Fruit fly (Drosophila melanogaster) whole organism, adult: ENCODE results near the gene CG9519.

Experiments
- CG11617 ChIP-seq: fragments of 200-800 bp; sonication (Bioruptor generic); optimal IDR thresholded peaks from 2 replicates; lab custom pipeline; 2017; ENCODE audit warnings: mild to moderate bottlenecking, missing biosample characterization, missing genetic modification reagents, missing genetic modification characterization
- CG12768 ChIP-seq: fragments of 200-800 bp; sonication (Bioruptor generic); optimal IDR thresholded peaks from 2 replicates; lab custom pipeline; 2017; ENCODE audit warnings: missing biosample characterization, missing genetic modification characterization, mild to moderate bottlenecking, moderate library complexity, missing genetic modification reagents
- CG14711 ChIP-seq: fragments of 200-800 bp; sonication (Bioruptor generic); optimal IDR thresholded peaks from 2 replicates; lab custom pipeline; 2018; ENCODE audit warnings: missing biosample characterization, mild to moderate bottlenecking, missing genetic modification characterization, moderate library complexity
- CG1620 ChIP-seq: fragments of 200-800 bp; sonication (Bioruptor generic); optimal IDR thresholded peaks from 2 replicates; lab custom pipeline; 2016; ENCODE audit warnings: missing biosample characterization, missing genetic modification characterization
- CG33017 ChIP-seq: fragments of 200-800 bp; sonication (Bioruptor generic); optimal IDR thresholded peaks from 2 replicates; lab custom pipeline; 2018; ENCODE audit warnings: missing biosample characterization, mild to moderate bottlenecking, missing genetic modification characterization, moderate library complexity
- CG5204 ChIP-seq: fragments of 200-800 bp; sonication (Bioruptor generic); optimal IDR thresholded peaks from 2 replicates; lab custom pipeline; 2016; ENCODE audit warnings: missing biosample characterization, missing genetic modification characterization
- CG7045 ChIP-seq: fragments of 200-800 bp; sonication (Bioruptor generic); optimal IDR thresholded peaks from 2 replicates; lab custom pipeline; 2017; ENCODE audit warnings: missing biosample characterization, mild to moderate bottlenecking, missing genetic modification characterization
- CG7101 ChIP-seq: fragments of 200-800 bp; sonication (Bioruptor generic); optimal IDR thresholded peaks from 2 replicates; lab custom pipeline; 2018; ENCODE audit warnings: missing biosample characterization, mild to moderate bottlenecking, missing genetic modification characterization, moderate library complexity
- Clk ChIP-seq: fragments of 200-800 bp; sonication (Bioruptor generic); optimal IDR thresholded peaks from 2 replicates; lab custom pipeline; 2017; ENCODE audit warnings: missing biosample characterization, missing genetic modification characterization
- Crg-1 ChIP-seq: fragments of 200-800 bp; sonication (Bioruptor generic); optimal IDR thresholded peaks from 2 replicates; lab custom pipeline; 2016; ENCODE audit warnings: missing biosample characterization, missing genetic modification characterization
- Hr96 ChIP-seq: fragments of 200-800 bp; sonication (Bioruptor generic); optimal IDR thresholded peaks from 2 replicates; lab custom pipeline; 2016; ENCODE audit warnings: missing biosample characterization, missing genetic modification characterization
- Mnt ChIP-seq: fragments of 200-800 bp; sonication (Bioruptor generic); optimal IDR thresholded peaks from 2 replicates; lab custom pipeline; 2016; ENCODE audit warnings: missing biosample characterization, mild to moderate bottlenecking, missing genetic modification characterization
- bab1 ChIP-seq: fragments of 200-800 bp; sonication (Bioruptor generic); optimal IDR thresholded peaks from 3 replicates; lab custom pipeline; 2019; ENCODE audit warnings: missing biosample characterization, mild to moderate bottlenecking, missing genetic modification characterization, moderate library complexity
- cic ChIP-seq: fragments of 200-800 bp; sonication (Bioruptor generic); optimal IDR thresholded peaks from 2 replicates; lab custom pipeline; 2017; ENCODE audit warnings: missing biosample characterization, mild to moderate bottlenecking, missing genetic modification characterization, moderate library complexity
- cnc ChIP-seq, 2 experiments: fragments of >200 bp; optimal IDR thresholded peaks; 2 replicates each; lab custom pipeline; 2017
- kay ChIP-seq: fragments of 200-800 bp; sonication (Bioruptor generic); peaks from one replicate; lab custom pipeline; 2016; ENCODE audit warnings: missing biosample characterization, missing genetic modification characterization, borderline replicate concordance
- ovo ChIP-seq: fragments of 200-800 bp; sonication (Bioruptor generic); optimal IDR thresholded peaks from 2 replicates; lab custom pipeline; 2016; ENCODE audit warnings: missing biosample characterization, missing genetic modification characterization
- pad ChIP-seq: fragments of 200-800 bp; sonication (Bioruptor generic); optimal IDR thresholded peaks from 3 replicates; lab custom pipeline; 2017; ENCODE audit warnings: missing biosample characterization, missing genetic modification characterization, mild to moderate bottlenecking, moderate library complexity, missing genetic modification reagents
- tj ChIP-seq: fragments of 200-800 bp; sonication (Bioruptor generic); optimal IDR thresholded peaks from 3 replicates; lab custom pipeline; 2017; ENCODE audit warnings: missing biosample characterization, mild to moderate bottlenecking, missing genetic modification characterization, moderate library complexity
- toe ChIP-seq: fragments of 200-800 bp; sonication (Bioruptor generic); optimal IDR thresholded peaks from 2 replicates; lab custom pipeline; 2016; ENCODE audit warnings: missing biosample characterization, missing genetic modification characterization

The CG9519 gene

dm6 chrX:14827643-14828042, 28.5 kb downstream of the CG9519 start:
- no peak for TF ChIP-seq bab1 (GFP tag; lab: Kevin White, UChicago)
- TF ChIP-seq toe, result no peak
- TF ChIP-seq CG1620 (GFP tag; lab: Kevin White, UChicago), result no peak
- no peak for TF ChIP-seq CG7101 (tag; lab: Kevin White, UChicago)
- TF ChIP-seq CG33017 (tag; lab: Kevin White, UChicago), result no peak
- TF ChIP-seq Crg-1 (GFP tag; lab: Kevin White, UChicago), result no peak
- TF ChIP-seq tj (GFP tag; lab: Kevin White, UChicago), result no peak
- TF ChIP-seq CG5204, result no peak
- TF ChIP-seq CG12768, result no peak
- TF ChIP-seq CG7045 (GFP tag; lab: Kevin White, UChicago), result no peak
- no peak for TF ChIP-seq CG14711 (tag; lab: Kevin White, UChicago)
- TF ChIP-seq cic (GFP tag; lab: Kevin White, UChicago), result no peak
- TF ChIP-seq ovo (GFP tag; lab: Kevin White, UChicago), result no peak
- no peak for TF ChIP-seq kay (GFP tag; lab: Kevin White, UChicago)
- TF ChIP-seq Mnt (GFP tag; lab: Kevin White, UChicago), result no peak
- no peak for TF ChIP-seq CG11617 (GFP tag; lab: Kevin White, UChicago)
- no peak for TF ChIP-seq Hr96 (GFP tag; lab: Kevin White, UChicago)

- TF ChIP-seq CG11617 (GFP tag; lab: Kevin White, UChicago) (no peak), CG5204 (no peak), pad (GFP tag; lab: Kevin White, UChicago) (peak; percentile 16), cic (GFP tag; lab: Kevin White, UChicago) (peak; percentile 24), Mnt (GFP tag; lab: Kevin White, UChicago) (no peak), CG14711 (tag; lab: Kevin White, UChicago) (no peak), kay (GFP tag; lab: Kevin White, UChicago) (no peak), Hr96 (GFP tag; lab: Kevin White, UChicago) (no peak), tj (GFP tag; lab: Kevin White, UChicago) (peak; percentile 39), CG7101 (tag; lab: Kevin White, UChicago) (no peak), toe (no peak), CG1620 (GFP tag; lab: Kevin White, UChicago) (peak; percentile 42), Crg-1 (GFP tag; lab: Kevin White, UChicago) (no peak), cnc (optimal IDR thresholded peaks at IDR 0.05; lab: Kevin White, UChicago) (no peak), CG12768 (no peak), Clk (GFP tag; lab: Kevin White, UChicago) (no peak), CG33017 (tag; lab: Kevin White, UChicago) (no peak), CG7045 (GFP tag; lab: Kevin White, UChicago) (no peak), bab1 (GFP tag; lab: Kevin White, UChicago) (no peak), ovo (GFP tag; lab: Kevin White, UChicago) (peak; percentile 0)
These were observed 30.1 kb downstream of the CG9519 start, which contains the start of gene rut for dm6 chrX:14825922-14826617. rut (minus strand) TSS chrX:14826073.

- TF ChIP-seq bab1 (GFP tag; lab: Kevin White, UChicago), result no peak
- TF ChIP-seq CG11617 (GFP tag; lab: Kevin White, UChicago), result no peak
- no peak for TF ChIP-seq CG33017 (tag; lab: Kevin White, UChicago)
- TF ChIP-seq CG5204, result no peak
- TF ChIP-seq CG1620 (GFP tag; lab: Kevin White, UChicago), result no peak
- TF ChIP-seq CG7101 (tag; lab: Kevin White, UChicago), result no peak
- TF ChIP-seq CG14711 (tag; lab: Kevin White, UChicago), result no peak
- no peak for TF ChIP-seq CG7045 (GFP tag; lab: Kevin White, UChicago)
- no peak for TF ChIP-seq Hr96 (GFP tag; lab: Kevin White, UChicago)
- no peak for TF ChIP-seq pad (GFP tag; lab: Kevin White, UChicago)
- no peak for TF ChIP-seq Crg-1 (GFP tag; lab: Kevin White, UChicago)
- TF ChIP-seq ovo (GFP tag; lab: Kevin White, UChicago), result no peak
- TF ChIP-seq cic (GFP tag; lab: Kevin White, UChicago), result no peak
- TF ChIP-seq CG12768, result no peak
- no peak for TF ChIP-seq Clk (GFP tag; lab: Kevin White, UChicago)
These were observed 30.7 kb downstream of the CG9519 start for dm6 chrX:14825470-14825787.

- TF ChIP-seq Crg-1 (GFP tag; lab: Kevin White, UChicago), result no peak
- TF ChIP-seq CG11617 (GFP tag; lab: Kevin White, UChicago), result no peak
- no peak for TF ChIP-seq cic (GFP tag; lab: Kevin White, UChicago)
- no peak for TF ChIP-seq CG7101 (tag; lab: Kevin White, UChicago)
- no peak for TF ChIP-seq ovo (GFP tag; lab: Kevin White, UChicago)
- TF ChIP-seq kay (GFP tag; lab: Kevin White, UChicago), result no peak
- TF ChIP-seq cnc (optimal IDR thresholded peaks at IDR 0.05; lab: Kevin White, UChicago), result no peak
- no peak for TF ChIP-seq Mnt (GFP tag; lab: Kevin White, UChicago)
- no peak for TF ChIP-seq CG1620 (GFP tag; lab: Kevin White, UChicago)
- TF ChIP-seq CG14711 (tag; lab: Kevin White, UChicago), result no peak
- no peak for TF ChIP-seq CG7045 (GFP tag; lab: Kevin White, UChicago)
- TF ChIP-seq pad (GFP tag; lab: Kevin White, UChicago), result no peak
- TF ChIP-seq Hr96 (GFP tag; lab: Kevin White, UChicago), result no peak
- TF ChIP-seq tj (GFP tag; lab: Kevin White, UChicago), result no peak
- TF ChIP-seq Clk (GFP tag; lab: Kevin White, UChicago), result no peak
- TF ChIP-seq CG12768, result no peak
- TF ChIP-seq bab1 (GFP tag; lab: Kevin White, UChicago), result no peak
- no peak for TF ChIP-seq toe
- TF ChIP-seq CG33017 (tag; lab: Kevin White, UChicago), result no peak
These were observed 31.3 kb downstream of the CG9519 start for dm6 chrX:14824690-14825469.
